Fruit fly (Drosophila melanogaster) whole organism, wandering third instar larva: Measurements from ENCODE around the gene CG3662.
A peak's percentile ranks its signal among the peaks of the same experiment; 100 is the strongest.

ENCODE experiments used
- Abd-B ChIP-seq: fragments of >200 bp; optimal IDR thresholded peaks from 2 replicates; lab custom pipeline; 2017; ENCODE audit warnings: missing biosample characterization, missing genetic modification characterization
- CG9705 ChIP-seq: fragments of 200-800 bp; sonication (Bioruptor generic); optimal IDR thresholded peaks from 2 replicates; lab custom pipeline; 2018; ENCODE audit warnings: missing biosample characterization, mild to moderate bottlenecking, missing genetic modification characterization
- CrebA ChIP-seq: fragments of 200-800 bp; sonication (Bioruptor generic); optimal IDR thresholded peaks from 2 replicates; lab custom pipeline; 2016; ENCODE audit warnings: missing biosample characterization, mild to moderate bottlenecking, missing genetic modification characterization, borderline replicate concordance
- Dfd ChIP-seq: fragments of >200 bp; optimal IDR thresholded peaks from 2 replicates; lab custom pipeline; 2017; ENCODE audit warnings: missing biosample characterization, missing genetic modification characterization
- Dif ChIP-seq: fragments of 200-275, 200-300 bp; sonication (Bioruptor generic); optimal IDR thresholded peaks from 2 replicates; lab custom pipeline; 2018; ENCODE audit warnings: missing biosample characterization, missing genetic modification characterization; ENCODE audit not compliant: partially characterized antibody
- GATAd ChIP-seq: sonication (Bioruptor generic); optimal IDR thresholded peaks from 2 replicates; lab custom pipeline; 2016; ENCODE audit warnings: missing biosample characterization, missing genetic modification characterization
- HLH106 ChIP-seq: fragments of 200-800 bp; optimal IDR thresholded peaks from 3 replicates; lab custom pipeline; 2019; ENCODE audit warnings: missing biosample characterization, mild to moderate bottlenecking, missing genetic modification characterization, moderate library complexity
- Hr78 ChIP-seq: fragments of >200 bp; optimal IDR thresholded peaks from 2 replicates; lab custom pipeline; 2017; ENCODE audit warnings: missing biosample characterization, missing genetic modification characterization
- Mio ChIP-seq: sonication (Bioruptor generic); optimal IDR thresholded peaks from 2 replicates; lab custom pipeline; 2016; ENCODE audit warnings: missing biosample characterization, missing genetic modification characterization
- Myc ChIP-seq: fragments of >200 bp; optimal IDR thresholded peaks from 2 replicates; lab custom pipeline; 2017
- N ChIP-seq: fragments of >200 bp; optimal IDR thresholded peaks from 2 replicates; lab custom pipeline; 2018; ENCODE audit warnings: missing biosample characterization, missing external identifiers, missing genetic modification characterization
- OdsH ChIP-seq: fragments of 200-800 bp; sonication (Bioruptor generic); optimal IDR thresholded peaks from 2 replicates; lab custom pipeline; 2016; ENCODE audit warnings: missing biosample characterization, mild to moderate bottlenecking, missing genetic modification characterization
- Rel ChIP-seq, 2 experiments: fragments of 200-800 bp; sonication (Bioruptor generic) in 1 of 2; optimal IDR thresholded peaks; 2 replicates in 1 of 2; 3 replicates in 1 of 2; lab custom pipeline; 2016 to 2019; ENCODE audit warnings: mild to moderate bottlenecking in 2 of 2, missing biosample characterization in 2 of 2, missing genetic modification characterization in 2 of 2, moderate library complexity in 1 of 2
- Sp1 ChIP-seq: fragments of 200-800 bp; sonication (Bioruptor generic); optimal IDR thresholded peaks from 3 replicates; lab custom pipeline; 2019; ENCODE audit warnings: missing biosample characterization, mild to moderate bottlenecking, missing genetic modification characterization, moderate library complexity
- Vsx2 ChIP-seq: fragments of 200-300, 225-300 bp; sonication (Bioruptor generic); optimal IDR thresholded peaks from 2 replicates; lab custom pipeline; 2018; ENCODE audit warnings: missing biosample characterization, missing genetic modification characterization; ENCODE audit not compliant: partially characterized antibody
- brk ChIP-seq: fragments of 200-800 bp; sonication (Bioruptor generic); optimal IDR thresholded peaks from 2 replicates; lab custom pipeline; 2016; ENCODE audit warnings: missing biosample characterization, mild to moderate bottlenecking, missing genetic modification characterization
- dl ChIP-seq, 2 experiments: fragments of 175-275, 200-275 bp in 1 of 2; fragments of 200-275 bp in 1 of 2; sonication (Bioruptor generic); optimal IDR thresholded peaks; lab custom pipeline; 2018; ENCODE audit warnings: mild to moderate bottlenecking in 2 of 2, missing biosample characterization in 2 of 2, missing genetic modification characterization in 2 of 2, moderate library complexity in 2 of 2; ENCODE audit not compliant: partially characterized antibody in 2 of 2, insufficient read depth in 1 of 2
- dsf ChIP-seq: sonication (Bioruptor generic); optimal IDR thresholded peaks from 2 replicates; lab custom pipeline; 2016; ENCODE audit warnings: missing biosample characterization, missing genetic modification characterization, borderline replicate concordance
- ey ChIP-seq: fragments of 200-800 bp; sonication (Bioruptor generic); optimal IDR thresholded peaks from 2 replicates; lab custom pipeline; 2016; ENCODE audit warnings: missing biosample characterization, missing genetic modification characterization
- foxo ChIP-seq, 2 experiments: fragments of 200-800 bp; sonication (Bioruptor generic); optimal IDR thresholded peaks; 2 replicates in 1 of 2; 3 replicates in 1 of 2; lab custom pipeline; 2016 to 2017; ENCODE audit warnings: missing biosample characterization in 2 of 2, missing genetic modification characterization in 2 of 2
- fru ChIP-seq: fragments of 200-800 bp; sonication (Bioruptor generic); optimal IDR thresholded peaks from 3 replicates; lab custom pipeline; 2016; ENCODE audit warnings: missing biosample characterization, mild to moderate bottlenecking, missing genetic modification characterization
- h ChIP-seq: fragments of 200-800 bp; sonication (Bioruptor generic); optimal IDR thresholded peaks from 3 replicates; lab custom pipeline; 2016; ENCODE audit warnings: missing biosample characterization, mild to moderate bottlenecking, missing genetic modification characterization
- lola ChIP-seq: fragments of >200 bp; optimal IDR thresholded peaks from 2 replicates; lab custom pipeline; 2017; ENCODE audit warnings: missing biosample characterization, missing genetic modification characterization
- psq ChIP-seq: fragments of 200-800 bp; sonication (Bioruptor generic); optimal IDR thresholded peaks from 3 replicates; lab custom pipeline; 2017; ENCODE audit warnings: missing biosample characterization, mild to moderate bottlenecking, missing genetic modification characterization, moderate library complexity
- rgr ChIP-seq: fragments of 200-800 bp; sonication (Bioruptor generic); optimal IDR thresholded peaks from 3 replicates; lab custom pipeline; 2016; ENCODE audit warnings: missing biosample characterization, mild to moderate bottlenecking, missing genetic modification characterization
- sv ChIP-seq: fragments of 200-800 bp; sonication (Bioruptor generic); optimal IDR thresholded peaks from 3 replicates; lab custom pipeline; 2016; ENCODE audit warnings: missing biosample characterization, missing genetic modification characterization
- tai ChIP-seq: sonication (Bioruptor generic); optimal IDR thresholded peaks from 2 replicates; lab custom pipeline; 2016; ENCODE audit warnings: missing biosample characterization, missing genetic modification characterization
- usp ChIP-seq: fragments of >200 bp; optimal IDR thresholded peaks from 2 replicates; lab custom pipeline; 2017; ENCODE audit warnings: missing biosample characterization, missing genetic modification characterization
- woc ChIP-seq: sonication (Bioruptor generic); optimal IDR thresholded peaks from 2 replicates; lab custom pipeline; 2016; ENCODE audit warnings: missing biosample characterization, mild to moderate bottlenecking, missing genetic modification characterization

Gene CG3662

dm6 chr2L:815785-816389, 5.2 kb upstream of the CG3662 start, which contains the start of the genes Saf6 and Pex12:
TSS of gene Saf6 (minus strand) at chr2L:815950.
TSS of gene Pex12 (plus strand) at chr2L:815993.
- TF ChIP-seq N (GFP tag; lab: Kevin White, UChicago) (no peak), Myc (peak; percentile 73)
- TF ChIP-seq, all 38 proteins: peak for 1

DNA sequence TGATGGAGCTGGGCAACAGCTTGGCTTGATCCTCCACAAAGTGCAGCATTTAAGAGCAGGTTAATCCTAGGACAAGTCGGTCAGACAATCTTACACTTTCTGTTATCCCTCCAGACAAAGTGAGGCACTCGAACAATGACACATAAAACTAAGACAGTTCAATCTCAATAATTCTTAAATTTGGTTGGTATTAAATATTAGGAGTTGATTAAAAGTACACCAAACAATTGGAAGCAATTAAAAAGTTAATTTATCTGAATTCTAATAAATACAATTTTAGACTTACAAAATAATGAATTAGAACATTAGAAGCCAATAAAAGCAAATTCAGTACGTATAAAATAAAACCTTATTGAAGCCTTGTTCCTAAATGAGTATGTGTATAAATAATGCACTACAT, 3.2 kb upstream of the CG3662 start, which contains the start of gene CG15880:
TSS of gene CG15880 (minus strand) at position 101 of the 400 bp plus-strand sequence.
- TF ChIP-seq brk (GFP tag; lab: Kevin White, UChicago) (no peak), h (GFP tag; lab: Kevin White, UChicago) (no peak), dsf (GFP tag; lab: Kevin White, UChicago) (no peak), Dfd (GFP tag; lab: Kevin White, UChicago) (no peak), Vsx2 (no peak), fru (GFP tag; lab: Kevin White, UChicago) (no peak), rgr (no peak), woc (GFP tag; lab: Kevin White, UChicago) (no peak), HLH106 (no peak), Abd-B (GFP tag; lab: Kevin White, UChicago) (no peak), CrebA (GFP tag; lab: Kevin White, UChicago) (no peak), Hr78 (GFP tag; lab: Kevin White, UChicago) (no peak), ey (GFP tag; lab: Kevin White, UChicago) (no peak), GATAd (no peak), N (GFP tag; lab: Kevin White, UChicago) (no peak), CG9705 (GFP tag; lab: Kevin White, UChicago) (no peak), Mio (GFP tag; lab: Kevin White, UChicago) (no peak), OdsH (GFP tag; lab: Kevin White, UChicago) (no peak)

DNA sequence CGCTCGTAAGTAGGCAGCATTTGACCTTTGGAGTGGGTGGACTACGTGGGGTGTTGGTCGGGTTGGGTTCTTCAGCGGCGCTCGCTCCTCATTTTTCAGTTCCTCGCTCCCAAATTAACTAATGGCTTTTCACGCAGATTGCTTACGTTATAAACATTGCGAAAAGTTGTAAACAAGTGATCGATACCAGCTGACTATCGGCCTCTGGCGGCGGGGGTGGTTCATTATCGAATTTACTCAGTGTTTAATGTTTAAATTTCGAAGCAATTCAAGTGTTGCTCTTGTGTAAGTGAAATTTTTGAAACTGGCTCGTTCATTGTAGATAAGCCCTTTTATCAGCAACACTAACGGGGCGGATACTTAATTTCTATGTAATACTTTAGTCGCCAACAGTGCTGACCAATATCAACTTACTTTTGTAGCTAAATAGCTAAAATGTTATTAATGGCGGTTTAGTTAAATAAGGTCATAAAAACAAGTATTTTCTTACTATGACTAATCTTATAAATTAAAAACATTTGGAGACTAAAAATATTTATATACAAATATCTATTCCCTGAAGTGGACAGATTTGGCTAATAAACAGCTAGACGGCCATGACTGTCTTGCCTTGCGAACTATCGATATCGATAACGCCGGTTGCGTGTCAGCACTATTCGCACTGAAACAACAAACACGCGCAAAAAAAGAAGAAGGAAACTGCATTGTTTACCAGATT, 1.6 kb upstream of the CG3662 start, which contains the start of the genes PGAP2 and Clp:
TSS of gene PGAP2 (minus strand) at position 194 of the 718 bp plus-strand sequence.
TSS of gene Clp (plus strand) at position 650 of the 718 bp plus-strand sequence.
- peak; percentile 63 for TF ChIP-seq ey (GFP tag; lab: Kevin White, UChicago)
- no peak for TF ChIP-seq usp
- TF ChIP-seq dsf (GFP tag; lab: Kevin White, UChicago), result no peak
- TF ChIP-seq Dif (GFP tag; lab: Kevin White, UChicago), result no peak
- TF ChIP-seq GATAd, result no peak
- TF ChIP-seq tai (GFP tag; lab: Kevin White, UChicago), result no peak
- TF ChIP-seq rgr, result peak; percentile 69
- no peak for TF ChIP-seq CrebA (GFP tag; lab: Kevin White, UChicago)
- TF ChIP-seq HLH106, result peak; percentile 84
- no peak for TF ChIP-seq woc (GFP tag; lab: Kevin White, UChicago)
- peak; percentile 32 for TF ChIP-seq sv (GFP tag; lab: Kevin White, UChicago)
- no peak for TF ChIP-seq N (GFP tag; lab: Kevin White, UChicago)
- peak; percentile 65 for TF ChIP-seq CG9705 (GFP tag; lab: Kevin White, UChicago)
- no peak for TF ChIP-seq dl (GFP tag; optimal IDR thresholded peaks at IDR 0.05; lab: Kevin White, UChicago; ENCODE audit: insufficient read depth in 1 of 2, partially characterized antibody in 2 of 2)
- TF ChIP-seq Hr78 (GFP tag; lab: Kevin White, UChicago), result no peak
- peak; percentile 57 for TF ChIP-seq psq
- TF ChIP-seq Myc, result peak; percentile 97
- TF ChIP-seq foxo (GFP tag; optimal IDR thresholded peaks at IDR 0.05; lab: Kevin White, UChicago), result peak in 1 of 2 experiments; percentile 81
- no peak for TF ChIP-seq fru (GFP tag; lab: Kevin White, UChicago)
- peak; percentile 68 for TF ChIP-seq OdsH (GFP tag; lab: Kevin White, UChicago)
- no peak for TF ChIP-seq lola (GFP tag; lab: Kevin White, UChicago)
- peak; percentile 74 for TF ChIP-seq Sp1 (GFP tag; lab: Kevin White, UChicago)
- TF ChIP-seq, all 38 proteins: peak for 10

- TF ChIP-seq fru (GFP tag; lab: Kevin White, UChicago) (peak; percentile 13), Mio (GFP tag; lab: Kevin White, UChicago) (no peak), Rel (GFP tag; optimal IDR thresholded peaks at IDR 0.05; lab: Kevin White, UChicago) (no peak), Rel (tag; optimal IDR thresholded peaks at IDR 0.05; lab: Kevin White, UChicago) (no peak), Abd-B (GFP tag; lab: Kevin White, UChicago) (no peak)
Measured at dm6 chr2L:821986-822711, 1.1 kb downstream of the CG3662 start.
